Fruit fly (Drosophila melanogaster) whole organism, embryonic: ENCODE measurements around the gene CG34300.

Experiments used
- BEAF-32 ChIP-seq: fragments of 200-800 bp; sonication (Bioruptor generic); optimal IDR thresholded peaks from 3 replicates; lab custom pipeline; 2017; ENCODE audit warnings: missing biosample characterization, missing genetic modification characterization, mild to moderate bottlenecking, moderate library complexity, missing genetic modification reagents
- BtbVII ChIP-seq: fragments of 200-800 bp; sonication (Bioruptor generic); optimal IDR thresholded peaks from 3 replicates; lab custom pipeline; 2017; ENCODE audit warnings: missing biosample characterization, mild to moderate bottlenecking, missing genetic modification characterization
- CG10209 ChIP-seq: fragments of 200-800 bp; sonication (Bioruptor generic); optimal IDR thresholded peaks from 3 replicates; lab custom pipeline; 2017; ENCODE audit warnings: missing biosample characterization, mild to moderate bottlenecking, missing genetic modification characterization, missing genetic modification reagents
- CG10366 ChIP-seq: fragments of 200-800 bp; sonication (Bioruptor generic); IDR thresholded peaks from 2 replicates; pipeline ENCODE4 v1.3.6; 2022; ENCODE audit warnings: missing biosample characterization, missing genetic modification characterization
- CG10565 ChIP-seq: fragments of 200-800 bp; sonication (Bioruptor generic); optimal IDR thresholded peaks from 3 replicates; lab custom pipeline; 2016; ENCODE audit warnings: missing biosample characterization, mild to moderate bottlenecking, missing genetic modification characterization
- CG12219 ChIP-seq: fragments of 200-800 bp; sonication (Bioruptor generic); optimal IDR thresholded peaks from 3 replicates; lab custom pipeline; 2018; ENCODE audit warnings: missing biosample characterization, mild to moderate bottlenecking, missing genetic modification characterization
- CG14710 ChIP-seq: fragments of 200-800 bp; sonication (Bioruptor generic); optimal IDR thresholded peaks from 3 replicates; lab custom pipeline; 2019; ENCODE audit warnings: missing biosample characterization, mild to moderate bottlenecking, missing genetic modification characterization, moderate library complexity
- CG14965 ChIP-seq: fragments of 200-800 bp; sonication (Bioruptor generic); optimal IDR thresholded peaks from 2 replicates; lab custom pipeline; 2016; ENCODE audit warnings: missing biosample characterization, missing genetic modification characterization, borderline replicate concordance
- CG16815 ChIP-seq: fragments of 200-800 bp; sonication (Bioruptor generic); optimal IDR thresholded peaks from 3 replicates; lab custom pipeline; 2017; ENCODE audit warnings: missing biosample characterization, mild to moderate bottlenecking, missing genetic modification characterization
- CG17328 ChIP-seq: fragments of 200-800 bp; sonication (Bioruptor generic); IDR thresholded peaks from 2 replicates; pipeline ENCODE4 v1.3.6; 2022; ENCODE audit warnings: missing biosample characterization, missing genetic modification characterization
- CG1792 ChIP-seq: fragments of 200-800 bp; sonication (Bioruptor generic); optimal IDR thresholded peaks from 2 replicates; lab custom pipeline; 2016; ENCODE audit warnings: missing biosample characterization, missing genetic modification characterization
- CG18476 ChIP-seq: fragments of 200-800 bp; sonication (Bioruptor generic); optimal IDR thresholded peaks from 2 replicates; lab custom pipeline; 2016; ENCODE audit warnings: missing biosample characterization, mild to moderate bottlenecking, missing genetic modification characterization
- CG18619 ChIP-seq: fragments of 200-800 bp; sonication (Bioruptor generic); optimal IDR thresholded peaks from 3 replicates; lab custom pipeline; 2017; ENCODE audit warnings: missing biosample characterization, mild to moderate bottlenecking, missing genetic modification characterization
- CG3065 ChIP-seq: fragments of 200-800 bp; sonication (Bioruptor generic); optimal IDR thresholded peaks from 2 replicates; lab custom pipeline; 2016; ENCODE audit warnings: missing biosample characterization, missing genetic modification characterization
- CG31441 ChIP-seq: fragments of 200-800 bp; sonication (Bioruptor generic); IDR thresholded peaks from 2 replicates; pipeline ENCODE4 v1.3.6; 2022; ENCODE audit warnings: missing biosample characterization, missing genetic modification characterization
- CG32772 ChIP-seq: fragments of 200-800 bp; sonication (Bioruptor generic); IDR thresholded peaks from 2 replicates; pipeline ENCODE4 v1.3.6; 2022; ENCODE audit warnings: missing biosample characterization, missing genetic modification characterization
- CG4617 ChIP-seq: fragments of 200-800 bp; sonication (Bioruptor generic); optimal IDR thresholded peaks from 3 replicates; lab custom pipeline; 2016; ENCODE audit warnings: missing biosample characterization, missing genetic modification characterization, borderline replicate concordance
- CG4730 ChIP-seq: fragments of 200-800 bp; sonication (Bioruptor generic); IDR thresholded peaks from 2 replicates; pipeline ENCODE4 v1.3.6; 2022; ENCODE audit warnings: missing biosample characterization, missing genetic modification characterization
- CG6683 ChIP-seq: fragments of 200-800 bp; sonication (Bioruptor generic); optimal IDR thresholded peaks from 2 replicates; lab custom pipeline; 2017; ENCODE audit warnings: missing biosample characterization, mild to moderate bottlenecking, missing genetic modification characterization, missing genetic modification reagents
- CG8359 ChIP-seq: fragments of 200-800 bp; sonication (Bioruptor generic); optimal IDR thresholded peaks from 2 replicates; lab custom pipeline; 2017; ENCODE audit warnings: missing biosample characterization, mild to moderate bottlenecking, missing genetic modification characterization, borderline replicate concordance
- CG8944 ChIP-seq: fragments of 200-800 bp; sonication (Bioruptor generic); optimal IDR thresholded peaks from 3 replicates; lab custom pipeline; 2016; ENCODE audit warnings: missing biosample characterization, missing genetic modification characterization
- CG9797 ChIP-seq: fragments of 200-800 bp; sonication (Bioruptor generic); optimal IDR thresholded peaks from 3 replicates; lab custom pipeline; 2018; ENCODE audit warnings: missing biosample characterization, mild to moderate bottlenecking, missing genetic modification characterization
- CrebB ChIP-seq: fragments of 200-800 bp; sonication (Bioruptor generic); optimal IDR thresholded peaks from 3 replicates; lab custom pipeline; 2018; ENCODE audit warnings: missing biosample characterization, mild to moderate bottlenecking, missing genetic modification characterization
- D19A ChIP-seq: fragments of 200-800 bp; optimal IDR thresholded peaks from 3 replicates; lab custom pipeline; 2019; ENCODE audit warnings: missing biosample characterization, mild to moderate bottlenecking, missing genetic modification characterization, moderate library complexity
- Doc3 ChIP-seq: fragments of 200-800 bp; sonication (Bioruptor generic); IDR thresholded peaks from 3 replicates; pipeline ENCODE4 v1.3.6; 2022; ENCODE audit warnings: missing biosample characterization, missing genetic modification characterization; ENCODE audit not compliant: partially characterized antibody
- E2f2 ChIP-seq: fragments of 200-800 bp; sonication (Bioruptor generic); IDR thresholded peaks from 2 replicates; pipeline ENCODE4 v1.3.6; 2022; ENCODE audit warnings: missing biosample characterization, missing genetic modification characterization
- HLH3B ChIP-seq: fragments of 200-800 bp; sonication (Bioruptor generic); IDR thresholded peaks from 2 replicates; pipeline ENCODE4 v1.3.6; 2022; ENCODE audit warnings: missing biosample characterization, missing genetic modification characterization
- Neu2 ChIP-seq: fragments of 200-800 bp; sonication (Bioruptor generic); optimal IDR thresholded peaks from 3 replicates; lab custom pipeline; 2016; ENCODE audit warnings: missing biosample characterization, missing genetic modification characterization, borderline replicate concordance
- Sox100B ChIP-seq: fragments of 200-800 bp; sonication (Bioruptor generic); optimal IDR thresholded peaks from 3 replicates; lab custom pipeline; 2018; ENCODE audit warnings: missing biosample characterization, mild to moderate bottlenecking, missing genetic modification characterization
- Xrp1 ChIP-seq: fragments of 200-800 bp; sonication (Bioruptor generic); IDR thresholded peaks from 2 replicates; pipeline ENCODE4 v1.3.6; 2022; ENCODE audit warnings: missing biosample characterization, missing genetic modification characterization
- amos ChIP-seq: fragments of 200-800 bp; sonication (Bioruptor generic); IDR thresholded peaks from 2 replicates; pipeline ENCODE4 v1.3.6; 2022; ENCODE audit warnings: missing biosample characterization, missing genetic modification characterization; ENCODE audit not compliant: partially characterized antibody
- corto ChIP-seq: fragments of 200-800 bp; sonication (Bioruptor generic); optimal IDR thresholded peaks from 2 replicates; lab custom pipeline; 2016; ENCODE audit warnings: missing biosample characterization, mild to moderate bottlenecking, missing genetic modification characterization, moderate library complexity
- esg ChIP-seq: fragments of 200-800 bp; sonication (Bioruptor generic); conservative IDR thresholded peaks from 2 replicates; pipeline ENCODE4 v1.3.6; 2022; ENCODE audit warnings: missing biosample characterization, missing genetic modification characterization
- fd3F ChIP-seq: fragments of 200-800 bp; sonication (Bioruptor generic); optimal IDR thresholded peaks from 2 replicates; lab custom pipeline; 2018; ENCODE audit warnings: missing biosample characterization, mild to moderate bottlenecking, missing genetic modification characterization, moderate library complexity
- gcm2 ChIP-seq: fragments of 200-800 bp; sonication (Bioruptor generic); optimal IDR thresholded peaks from 2 replicates; lab custom pipeline; 2016; ENCODE audit warnings: missing biosample characterization, missing genetic modification characterization
- grau ChIP-seq: fragments of 200-800 bp; optimal IDR thresholded peaks from 3 replicates; lab custom pipeline; 2019; ENCODE audit warnings: missing biosample characterization, mild to moderate bottlenecking, missing genetic modification characterization, moderate library complexity
- gsb-n ChIP-seq: fragments of 200-800 bp; sonication (Bioruptor generic); optimal IDR thresholded peaks from 3 replicates; lab custom pipeline; 2018; ENCODE audit warnings: missing biosample characterization, mild to moderate bottlenecking, missing genetic modification characterization
- jumu ChIP-seq: fragments of 200-800 bp; sonication (Bioruptor generic); optimal IDR thresholded peaks from 3 replicates; lab custom pipeline; 2016; ENCODE audit warnings: missing biosample characterization, missing genetic modification characterization
- knrl ChIP-seq: fragments of 200-800 bp; sonication (Bioruptor generic); IDR thresholded peaks from 3 replicates; pipeline ENCODE4 v1.3.6; 2022; ENCODE audit warnings: missing biosample characterization, missing genetic modification characterization; ENCODE audit not compliant: partially characterized antibody
- onecut ChIP-seq: fragments of 200-800 bp; sonication (Bioruptor generic); IDR thresholded peaks from 2 replicates; pipeline ENCODE4 v1.3.6; 2022; ENCODE audit warnings: missing biosample characterization, missing genetic modification characterization
- p53 ChIP-seq: fragments of 200-800 bp; sonication (Bioruptor generic); optimal IDR thresholded peaks from 2 replicates; lab custom pipeline; 2016; ENCODE audit warnings: missing biosample characterization, missing genetic modification characterization
- pita ChIP-seq: fragments of 200-800 bp; sonication (Bioruptor generic); optimal IDR thresholded peaks from 2 replicates; lab custom pipeline; 2017; ENCODE audit warnings: missing biosample characterization, mild to moderate bottlenecking, missing genetic modification characterization
- ranshi ChIP-seq: fragments of 200-800 bp; sonication (Bioruptor generic); IDR thresholded peaks from 2 replicates; pipeline ENCODE4 v1.3.6; 2022; ENCODE audit warnings: missing biosample characterization, missing genetic modification characterization
- sc ChIP-seq, 3 experiments: fragments of >200 bp in 2 of 3; fragments of 200-800 bp in 1 of 3; sonication (Bioruptor generic) in 1 of 3; optimal IDR thresholded peaks; 2 replicates in 2 of 3; 3 replicates in 1 of 3; lab custom pipeline; 2017; ENCODE audit warnings: mild to moderate bottlenecking in 1 of 3, missing biosample characterization in 1 of 3, missing genetic modification characterization in 1 of 3, missing genetic modification reagents in 1 of 3
- sna ChIP-seq: fragments of 200-800 bp; sonication (Bioruptor generic); IDR thresholded peaks from 2 replicates; pipeline ENCODE4 v1.3.6; 2022; ENCODE audit warnings: missing biosample characterization, missing genetic modification characterization; ENCODE audit not compliant: partially characterized antibody
- so ChIP-seq: fragments of 200-800 bp; sonication (Bioruptor generic); IDR thresholded peaks from 3 replicates; pipeline ENCODE4 v1.3.6; 2022; ENCODE audit warnings: missing biosample characterization, missing genetic modification characterization
- tin ChIP-seq: fragments of 200-800 bp; sonication (Bioruptor generic); optimal IDR thresholded peaks from 3 replicates; lab custom pipeline; 2016; ENCODE audit warnings: missing biosample characterization, missing genetic modification characterization
- unpg ChIP-seq: fragments of 200-800 bp; sonication (Bioruptor generic); optimal IDR thresholded peaks from 3 replicates; lab custom pipeline; 2018; ENCODE audit warnings: missing biosample characterization, mild to moderate bottlenecking, missing genetic modification characterization, moderate library complexity
- usp ChIP-seq: fragments of >200 bp; optimal IDR thresholded peaks from 2 replicates; lab custom pipeline; 2017; ENCODE audit warnings: missing biosample characterization, missing genetic modification characterization

Gene CG34300

DNA sequence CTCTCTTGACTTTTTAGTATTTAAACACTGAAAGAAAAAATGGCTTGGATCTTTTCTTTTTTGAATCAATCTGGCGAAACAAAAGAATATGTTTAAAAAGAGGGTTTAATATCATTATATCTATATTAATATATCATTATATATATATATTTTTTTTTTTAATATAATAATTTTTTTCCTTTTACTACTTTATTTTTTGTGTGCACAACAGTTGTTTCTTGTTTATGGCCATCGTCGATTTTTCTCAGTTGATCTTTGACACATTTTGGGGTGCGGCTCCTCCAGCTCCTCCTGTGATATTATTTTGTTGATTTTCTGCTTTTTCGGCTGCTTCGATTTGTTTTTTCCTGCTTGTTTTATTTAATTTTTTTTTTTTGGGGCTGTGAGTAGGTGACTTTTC, 11.4 kb downstream of the CG34300 start (continued):
- TF ChIP-seq CG32772 (GFP tag; lab: Robert Waterston, UW) (no peak), Doc3 (no peak), ranshi (GFP tag; lab: Robert Waterston, UW) (0 out of 2 replicates have a peak, but pooled peaks have one; percentile 13), gcm2 (GFP tag; lab: Kevin White, UChicago) (no peak), CG10565 (GFP tag; lab: Kevin White, UChicago) (no peak), gsb-n (tag; lab: Kevin White, UChicago) (no peak), BtbVII (GFP tag; lab: Kevin White, UChicago) (no peak), CG1792 (GFP tag; lab: Kevin White, UChicago) (no peak), CG31441 (no peak), CG18619 (GFP tag; lab: Kevin White, UChicago) (no peak), CG10209 (peak; percentile 34), CG8944 (no peak), CG14965 (no peak), Xrp1 (GFP tag; lab: Robert Waterston, UW) (no peak), CG10366 (GFP tag; lab: Robert Waterston, UW) (no peak), CG3065 (GFP tag; lab: Kevin White, UChicago) (no peak), Neu2 (GFP tag; lab: Kevin White, UChicago) (no peak), sna (no peak), pita (GFP tag; lab: Kevin White, UChicago) (no peak), HLH3B (no peak), CG18476 (GFP tag; lab: Kevin White, UChicago) (no peak), CG6683 (GFP tag; lab: Kevin White, UChicago) (no peak), esg (no peak), usp (GFP tag; lab: Kevin White, UChicago) (no peak), BEAF-32 (no peak), sc (optimal IDR thresholded peaks at IDR 0.05; lab: Kevin White, UChicago) (no peak), sc (GFP tag; optimal IDR thresholded peaks at IDR 0.05; lab: Kevin White, UChicago) (no peak), Sox100B (no peak), jumu (no peak), CG9797 (GFP tag; lab: Kevin White, UChicago) (no peak), tin (GFP tag; lab: Kevin White, UChicago) (no peak), unpg (peak; percentile 32), CG14710 (tag; lab: Kevin White, UChicago) (no peak), CrebB (no peak), CG8359 (GFP tag; lab: Kevin White, UChicago) (no peak), grau (tag; lab: Kevin White, UChicago) (peak; percentile 44), amos (GFP tag; lab: Robert Waterston, UW) (no peak), so (GFP tag; lab: Robert Waterston, UW) (peak; percentile 37; the same call in 1 of the 3 replicates), onecut (no peak), knrl (GFP tag; lab: Robert Waterston, UW) (no peak), CG17328 (GFP tag; lab: Robert Waterston, UW) (0 out of 2 replicates have a peak, but pooled peaks have one; percentile 37), fd3F (GFP tag; lab: Kevin White, UChicago) (no peak), E2f2 (GFP tag; lab: Robert Waterston, UW) (peak; percentile 25; the same call in 1 of the 2 replicates), D19A (tag; lab: Kevin White, UChicago) (no peak), CG16815 (no peak), corto (no peak), CG12219 (GFP tag; lab: Kevin White, UChicago) (no peak), CG4617 (GFP tag; lab: Kevin White, UChicago) (no peak), p53 (GFP tag; lab: Kevin White, UChicago) (no peak), CG4730 (GFP tag; lab: Robert Waterston, UW) (no peak)
